Fruit fly (Drosophila melanogaster) whole organism, embryonic: ENCODE measurements around the gene DEF8.

Source experiments
- Atf6 ChIP-seq: fragments of 200-800 bp; sonication (Bioruptor generic); IDR thresholded peaks from 2 replicates; pipeline ENCODE4 v1.3.6; 2022; ENCODE audit warnings: missing biosample characterization, missing genetic modification characterization
- B-H1 ChIP-seq: fragments of 200-800 bp; sonication (Bioruptor generic); IDR thresholded peaks from 3 replicates; pipeline ENCODE4 v1.3.6; 2022; ENCODE audit warnings: missing biosample characterization, missing genetic modification characterization
- B-H2 ChIP-seq: fragments of 200-800 bp; sonication (Bioruptor generic); optimal IDR thresholded peaks from 2 replicates; lab custom pipeline; 2018; ENCODE audit warnings: missing biosample characterization, mild to moderate bottlenecking, missing genetic modification characterization
- CG10366 ChIP-seq: fragments of 200-800 bp; sonication (Bioruptor generic); IDR thresholded peaks from 2 replicates; pipeline ENCODE4 v1.3.6; 2022; ENCODE audit warnings: missing biosample characterization, missing genetic modification characterization
- CG12155 ChIP-seq: fragments of 200-800 bp; sonication (Bioruptor generic); optimal IDR thresholded peaks from 3 replicates; lab custom pipeline; 2016; ENCODE audit warnings: missing biosample characterization, missing genetic modification characterization
- CG14965 ChIP-seq: fragments of 200-800 bp; sonication (Bioruptor generic); optimal IDR thresholded peaks from 2 replicates; lab custom pipeline; 2016; ENCODE audit warnings: missing biosample characterization, missing genetic modification characterization, borderline replicate concordance
- CG15696 ChIP-seq: fragments of 200-800 bp; sonication (Bioruptor generic); optimal IDR thresholded peaks from 2 replicates; lab custom pipeline; 2019; ENCODE audit warnings: missing biosample characterization, mild to moderate bottlenecking, missing genetic modification characterization, moderate library complexity
- CG16813 ChIP-seq: fragments of 200-800 bp; sonication (Bioruptor generic); IDR thresholded peaks from 3 replicates; pipeline ENCODE4 v1.3.6; 2022; ENCODE audit warnings: missing biosample characterization, missing genetic modification characterization; ENCODE audit not compliant: partially characterized antibody
- CG17912 ChIP-seq: fragments of 200-800 bp; sonication (Bioruptor generic); optimal IDR thresholded peaks from 2 replicates; lab custom pipeline; 2018; ENCODE audit warnings: missing biosample characterization, mild to moderate bottlenecking, missing genetic modification characterization
- CG1792 ChIP-seq: fragments of 200-800 bp; sonication (Bioruptor generic); optimal IDR thresholded peaks from 2 replicates; lab custom pipeline; 2016; ENCODE audit warnings: missing biosample characterization, missing genetic modification characterization
- CG18764 ChIP-seq: fragments of 200-800 bp; sonication (Bioruptor generic); optimal IDR thresholded peaks from 3 replicates; lab custom pipeline; 2016; ENCODE audit warnings: missing biosample characterization, missing genetic modification characterization
- CG2120 ChIP-seq: fragments of 200-800 bp; sonication (Bioruptor generic); optimal IDR thresholded peaks from 3 replicates; lab custom pipeline; 2016; ENCODE audit warnings: missing biosample characterization, missing genetic modification characterization
- CG31388 ChIP-seq: fragments of 200-800 bp; sonication (Bioruptor generic); optimal IDR thresholded peaks from 2 replicates; lab custom pipeline; 2016; ENCODE audit warnings: missing biosample characterization, missing genetic modification characterization
- CG4820 ChIP-seq: fragments of 200-800 bp; sonication (Bioruptor generic); optimal IDR thresholded peaks from 3 replicates; lab custom pipeline; 2016; ENCODE audit warnings: missing biosample characterization, missing genetic modification characterization
- CG7357 ChIP-seq: fragments of 200-800 bp; sonication (Bioruptor generic); IDR thresholded peaks from 3 replicates; pipeline ENCODE4 v1.3.6; 2022; ENCODE audit warnings: missing biosample characterization, missing genetic modification characterization
- CG8765 ChIP-seq: fragments of 200-800 bp; sonication (Bioruptor generic); IDR thresholded peaks from 2 replicates; pipeline ENCODE4 v1.3.6; 2022; ENCODE audit warnings: missing biosample characterization, missing genetic modification characterization
- CG9215 ChIP-seq: fragments of 200-800 bp; sonication (Bioruptor generic); IDR thresholded peaks from 2 replicates; pipeline ENCODE4 v1.3.6; 2022; ENCODE audit warnings: missing biosample characterization, missing genetic modification characterization
- CG9609 ChIP-seq: fragments of 200-800 bp; sonication (Bioruptor generic); optimal IDR thresholded peaks from 3 replicates; lab custom pipeline; 2016; ENCODE audit warnings: missing biosample characterization, missing genetic modification characterization
- CG9797 ChIP-seq: fragments of 200-800 bp; sonication (Bioruptor generic); optimal IDR thresholded peaks from 3 replicates; lab custom pipeline; 2018; ENCODE audit warnings: missing biosample characterization, mild to moderate bottlenecking, missing genetic modification characterization
- CoRest ChIP-seq: fragments of 200-800 bp; sonication (Bioruptor generic); optimal IDR thresholded peaks from 3 replicates; lab custom pipeline; 2018; ENCODE audit warnings: missing biosample characterization, mild to moderate bottlenecking, missing genetic modification characterization, moderate library complexity
- D19B ChIP-seq: fragments of 200-800 bp; sonication (Bioruptor generic); optimal IDR thresholded peaks from 2 replicates; lab custom pipeline; 2017; ENCODE audit warnings: missing biosample characterization, mild to moderate bottlenecking, missing genetic modification characterization
- H2.0 ChIP-seq: fragments of 200-800 bp; sonication (Bioruptor generic); IDR thresholded peaks from 2 replicates; pipeline ENCODE4 v1.3.6; 2022; ENCODE audit warnings: missing biosample characterization, missing genetic modification characterization
- HHEX ChIP-seq: fragments of 200-800 bp; sonication (Bioruptor generic); optimal IDR thresholded peaks from 3 replicates; lab custom pipeline; 2017; ENCODE audit warnings: missing biosample characterization, mild to moderate bottlenecking, missing genetic modification characterization, missing genetic modification reagents
- Hmr ChIP-seq: fragments of 200-800 bp; sonication (Bioruptor generic); optimal IDR thresholded peaks from 3 replicates; lab custom pipeline; 2017; ENCODE audit warnings: mild to moderate bottlenecking, missing biosample characterization, missing genetic modification reagents, missing genetic modification characterization
- Hmx ChIP-seq: fragments of 200-800 bp; sonication (Bioruptor generic); optimal IDR thresholded peaks from 2 replicates; lab custom pipeline; 2016; ENCODE audit warnings: missing biosample characterization, missing genetic modification characterization
- Lhr ChIP-seq: fragments of 200-800 bp; sonication (Bioruptor generic); optimal IDR thresholded peaks from 3 replicates; lab custom pipeline; 2017; ENCODE audit warnings: mild to moderate bottlenecking, missing biosample characterization, missing genetic modification reagents, missing genetic modification characterization
- Myb ChIP-seq: fragments of 200-800 bp; sonication (Bioruptor generic); optimal IDR thresholded peaks from 2 replicates; lab custom pipeline; 2016; ENCODE audit warnings: missing biosample characterization, missing genetic modification characterization
- NC2β ChIP-seq: fragments of 200-800 bp; sonication (Bioruptor generic); optimal IDR thresholded peaks from 2 replicates; lab custom pipeline; 2016; ENCODE audit warnings: missing biosample characterization, missing genetic modification characterization
- Nf-YA ChIP-seq: fragments of 200-800 bp; sonication (Bioruptor generic); IDR thresholded peaks from 2 replicates; pipeline ENCODE4 v1.3.6; 2022; ENCODE audit warnings: missing biosample characterization, missing genetic modification characterization
- Nf-YC ChIP-seq: fragments of 200-800 bp; optimal IDR thresholded peaks from 3 replicates; lab custom pipeline; 2019; ENCODE audit warnings: missing biosample characterization, mild to moderate bottlenecking, missing genetic modification characterization, moderate library complexity
- amos ChIP-seq: fragments of 200-800 bp; sonication (Bioruptor generic); IDR thresholded peaks from 2 replicates; pipeline ENCODE4 v1.3.6; 2022; ENCODE audit warnings: missing biosample characterization, missing genetic modification characterization; ENCODE audit not compliant: partially characterized antibody
- bsh ChIP-seq, 2 experiments: fragments of 200-800 bp; sonication (Bioruptor generic); optimal IDR thresholded peaks; 2 replicates each; lab custom pipeline; 2017 to 2018; ENCODE audit warnings: mild to moderate bottlenecking in 2 of 2, missing biosample characterization in 2 of 2, missing genetic modification characterization in 2 of 2, moderate library complexity in 1 of 2
- chinmo ChIP-seq: fragments of 200-800 bp; sonication (Bioruptor generic); IDR thresholded peaks from 4 replicates; pipeline ENCODE4 v1.3.6; 2022; ENCODE audit warnings: missing biosample characterization, missing genetic modification characterization; ENCODE audit not compliant: partially characterized antibody
- crc ChIP-seq: fragments of 200-800 bp; sonication (Bioruptor generic); optimal IDR thresholded peaks from 2 replicates; lab custom pipeline; 2016; ENCODE audit warnings: missing biosample characterization, missing genetic modification characterization
- dati ChIP-seq: fragments of 200-800 bp; sonication (Bioruptor generic); IDR thresholded peaks from 2 replicates; pipeline ENCODE4 v1.3.6; 2022; ENCODE audit warnings: missing biosample characterization, missing genetic modification characterization
- ems ChIP-seq: fragments of 200-800 bp; sonication (Bioruptor generic); optimal IDR thresholded peaks from 3 replicates; lab custom pipeline; 2016; ENCODE audit warnings: missing biosample characterization, missing genetic modification characterization
- fru ChIP-seq: fragments of >200 bp; optimal IDR thresholded peaks from 2 replicates; lab custom pipeline; 2017
- gcm ChIP-seq: fragments of 200-800 bp; sonication (Bioruptor generic); optimal IDR thresholded peaks from 2 replicates; lab custom pipeline; 2019; ENCODE audit warnings: missing biosample characterization, mild to moderate bottlenecking, missing genetic modification characterization, moderate library complexity
- grn ChIP-seq: fragments of 200-800 bp; sonication (Bioruptor generic); optimal IDR thresholded peaks from 3 replicates; lab custom pipeline; 2017; ENCODE audit warnings: missing biosample characterization, missing genetic modification characterization
- klu ChIP-seq: fragments of 200-800 bp; sonication (Bioruptor generic); IDR thresholded peaks from 2 replicates; pipeline ENCODE4 v1.3.6; 2022; ENCODE audit warnings: missing biosample characterization, missing genetic modification characterization
- mirr ChIP-seq: fragments of 200-800 bp; sonication (Bioruptor generic); optimal IDR thresholded peaks from 3 replicates; lab custom pipeline; 2018; ENCODE audit warnings: missing biosample characterization, mild to moderate bottlenecking, missing genetic modification characterization
- p53 ChIP-seq: fragments of 200-800 bp; sonication (Bioruptor generic); optimal IDR thresholded peaks from 2 replicates; lab custom pipeline; 2016; ENCODE audit warnings: missing biosample characterization, missing genetic modification characterization
- peb ChIP-seq: fragments of 200-800 bp; sonication (Bioruptor generic); IDR thresholded peaks from 2 replicates; pipeline ENCODE4 v1.3.6; 2022; ENCODE audit warnings: missing biosample characterization, missing genetic modification characterization
- sim ChIP-seq: fragments of 200-800 bp; sonication (Bioruptor generic); IDR thresholded peaks from 2 replicates; pipeline ENCODE4 v1.3.6; 2022; ENCODE audit warnings: missing biosample characterization, missing genetic modification characterization
- sqz ChIP-seq: fragments of 200-800 bp; sonication (Bioruptor generic); optimal IDR thresholded peaks from 3 replicates; lab custom pipeline; 2018; ENCODE audit warnings: missing biosample characterization, mild to moderate bottlenecking, missing genetic modification characterization
- tna ChIP-seq: fragments of 200-800 bp; sonication (Bioruptor generic); IDR thresholded peaks from 2 replicates; pipeline ENCODE4 v1.3.6; 2022; ENCODE audit warnings: missing biosample characterization, missing genetic modification characterization; ENCODE audit not compliant: partially characterized antibody
- trh ChIP-seq: fragments of 200-800 bp; sonication (Bioruptor generic); optimal IDR thresholded peaks from 2 replicates; lab custom pipeline; 2016; ENCODE audit warnings: missing biosample characterization, missing genetic modification characterization
- ttk ChIP-seq: fragments of 200-800 bp; sonication (Bioruptor generic); IDR thresholded peaks from 2 replicates; pipeline ENCODE4 v2.1.2; 2022; ENCODE audit warnings: missing biosample characterization, missing genetic modification characterization
- tup ChIP-seq: fragments of 200-800 bp; sonication (Bioruptor generic); optimal IDR thresholded peaks from 2 replicates; lab custom pipeline; 2016; ENCODE audit warnings: missing biosample characterization, mild to moderate bottlenecking, missing genetic modification characterization, moderate library complexity
- wor ChIP-seq: fragments of 200-800 bp; sonication (Bioruptor generic); IDR thresholded peaks from 2 replicates; pipeline ENCODE4 v1.3.6; 2022; ENCODE audit warnings: missing biosample characterization, missing genetic modification characterization
- zen ChIP-seq: fragments of 200-800 bp; sonication (Bioruptor generic); optimal IDR thresholded peaks from 3 replicates; lab custom pipeline; 2018; ENCODE audit warnings: missing biosample characterization, mild to moderate bottlenecking, missing genetic modification characterization, moderate library complexity

DEF8 gene

dm6 chr3L:12131918-12132317, at the start of gene DEF8 (continued):
- TF ChIP-seq fru (lab: Kevin White, UChicago) (no peak), sqz (GFP tag; lab: Kevin White, UChicago) (peak; percentile 85), sim (GFP tag; lab: Robert Waterston, UW) (peak; percentile 77; the same call in 1 of the 2 replicates), gcm (GFP tag; lab: Kevin White, UChicago) (peak; percentile 81), CG9797 (GFP tag; lab: Kevin White, UChicago) (peak; percentile 31), CG9609 (peak; percentile 19), B-H2 (GFP tag; lab: Kevin White, UChicago) (no peak), CoRest (tag; lab: Kevin White, UChicago) (peak; percentile 90), CG4820 (GFP tag; lab: Kevin White, UChicago) (peak; percentile 71), CG15696 (tag; lab: Kevin White, UChicago) (peak; percentile 85), NC2β (GFP tag; lab: Kevin White, UChicago) (peak; percentile 36), tup (peak; percentile 20), CG10366 (GFP tag; lab: Robert Waterston, UW) (peak; percentile 89), mirr (no peak), p53 (GFP tag; lab: Kevin White, UChicago) (no peak), peb (peak; percentile 41; the same call in 1 of the 2 replicates), D19B (GFP tag; lab: Kevin White, UChicago) (no peak), ttk (GFP tag; lab: Robert Waterston, UW) (peak; percentile 70), chinmo (GFP tag; lab: Robert Waterston, UW) (peak; percentile 90), CG16813 (GFP tag; lab: Robert Waterston, UW) (peak; percentile 41; the same call in 1 of the 3 replicates), Myb (GFP tag; lab: Kevin White, UChicago) (peak; percentile 4), B-H1 (GFP tag; lab: Robert Waterston, UW) (peak; percentile 76), klu (GFP tag; lab: Robert Waterston, UW) (peak; percentile 29; the same call in 1 of the 2 replicates), HHEX (GFP tag; lab: Kevin White, UChicago) (peak; percentile 79), CG18764 (GFP tag; lab: Kevin White, UChicago) (peak; percentile 80), CG8765 (GFP tag; lab: Robert Waterston, UW) (peak; percentile 26; the same call in 1 of the 2 replicates), zen (tag; lab: Kevin White, UChicago) (peak; percentile 87), trh (GFP tag; lab: Kevin White, UChicago) (peak; percentile 31), CG17912 (GFP tag; lab: Kevin White, UChicago) (peak; percentile 70), crc (GFP tag; lab: Kevin White, UChicago) (no peak), Nf-YA (GFP tag; lab: Robert Waterston, UW) (peak; percentile 83), CG12155 (GFP tag; lab: Kevin White, UChicago) (peak; percentile 70), CG14965 (GFP tag; lab: Kevin White, UChicago) (no peak), Hmr (no peak), grn (GFP tag; lab: Kevin White, UChicago) (no peak), H2.0 (peak; percentile 86), CG9215 (GFP tag; lab: Robert Waterston, UW) (peak; percentile 58), CG1792 (GFP tag; lab: Kevin White, UChicago) (no peak), amos (GFP tag; lab: Robert Waterston, UW) (peak; percentile 48), Atf6 (GFP tag; lab: Robert Waterston, UW) (peak; percentile 86), CG31388 (GFP tag; lab: Kevin White, UChicago) (no peak), Hmx (GFP tag; lab: Kevin White, UChicago) (no peak), tna (GFP tag; lab: Robert Waterston, UW) (0 out of 2 replicates have a peak, but pooled peaks have one; percentile 39), Nf-YC (tag; lab: Kevin White, UChicago) (peak; percentile 73), CG7357 (GFP tag; lab: Robert Waterston, UW) (no peak), dati (GFP tag; lab: Robert Waterston, UW) (peak; percentile 83), bsh (GFP tag; optimal IDR thresholded peaks at IDR 0.05; lab: Kevin White, UChicago) (peak in 1 of 2 experiments; percentile 93), ems (GFP tag; lab: Kevin White, UChicago) (no peak), CG2120 (peak; percentile 77), wor (GFP tag; lab: Robert Waterston, UW) (peak; percentile 77), Lhr (GFP tag; lab: Kevin White, UChicago) (peak; percentile 64)
